Worm (Caenorhabditis elegans) whole organism, L1 larva: ENCODE data around the gene T24C2.5.

ENCODE experiments used
- C04F5.9 ChIP-seq: sonication (generic microtip); optimal IDR thresholded peaks from 2 replicates; lab custom pipeline; 2016; ENCODE audit warnings: missing genetic modification characterization, missing compliant biosample characterization
- C34B4.2 ChIP-seq: sonication (generic microtip); optimal IDR thresholded peaks from 2 replicates; lab custom pipeline; 2017; ENCODE audit warnings: mild to moderate bottlenecking, missing genetic modification characterization, missing compliant biosample characterization
- Y116A8C.19 ChIP-seq: sonication (generic microtip); optimal IDR thresholded peaks from 2 replicates; lab custom pipeline; 2016; ENCODE audit warnings: missing compliant biosample characterization, missing genetic modification characterization, borderline replicate concordance
- alr-1 ChIP-seq: fragments of 200-800 bp; sonication (Bioruptor generic); optimal IDR thresholded peaks from 2 replicates; lab custom pipeline; 2018; ENCODE audit warnings: borderline replicate concordance, mild to moderate bottlenecking, missing genetic modification characterization, missing compliant biosample characterization
- ama-1 ChIP-seq: fragments of 150-350 bp; optimal IDR thresholded peaks from 2 replicates; lab custom pipeline; 2014
- blmp-1 ChIP-seq: fragments of 150-350 bp; optimal IDR thresholded peaks from 2 replicates; lab custom pipeline; 2014; ENCODE audit warnings: missing biosample characterization, missing genetic modification characterization
- ces-1 ChIP-seq: fragments of 150-350 bp; optimal IDR thresholded peaks from 2 replicates; lab custom pipeline; 2014; ENCODE audit warnings: missing biosample characterization, missing genetic modification reagents, missing genetic modification characterization
- dsc-1 ChIP-seq: sonication (generic microtip); optimal IDR thresholded peaks from 2 replicates; lab custom pipeline; 2016; ENCODE audit warnings: mild to moderate bottlenecking, missing genetic modification characterization, missing compliant biosample characterization
- efl-1 ChIP-seq, 4 experiments: fragments of 150-350 bp; optimal IDR thresholded peaks in 3 of 4; peaks in 1 of 4; 1 replicate in 1 of 4; 2 replicates in 3 of 4; lab custom pipeline; 2014; ENCODE audit warnings: missing biosample characterization in 2 of 4, missing genetic modification characterization in 2 of 4, missing genetic modification reagents in 2 of 4
- egl-27 ChIP-seq, 2 experiments: fragments of 150-350 bp in 1 of 2; sonication (generic microtip); optimal IDR thresholded peaks; 3 replicates each; lab custom pipeline; 2017 to 2018; ENCODE audit warnings: missing biosample characterization in 2 of 2, missing genetic modification characterization in 2 of 2, missing genetic modification reagents in 2 of 2
- elt-2 ChIP-seq: sonication (generic microtip); optimal IDR thresholded peaks from 2 replicates; lab custom pipeline; 2016; ENCODE audit warnings: missing genetic modification characterization, mild to moderate bottlenecking, inconsistent platforms, missing compliant biosample characterization, missing genetic modification reagents
- ets-5 ChIP-seq: fragments of 200-800 bp; sonication (Bioruptor generic); IDR thresholded peaks from 2 replicates; pipeline ENCODE4 v1.3.6; 2022; ENCODE audit warnings: missing genetic modification characterization, missing compliant biosample characterization
- fkh-10 ChIP-seq: sonication (generic microtip); optimal IDR thresholded peaks from 2 replicates; lab custom pipeline; 2017; ENCODE audit warnings: missing biosample characterization, missing genetic modification reagents, missing genetic modification characterization
- grh-1 ChIP-seq: fragments of 200-800 bp; sonication (Bioruptor generic); IDR thresholded peaks from 2 replicates; pipeline ENCODE4 v1.3.6; 2022; ENCODE audit warnings: missing genetic modification reagents, missing genetic modification characterization, missing compliant biosample characterization
- irx-1 ChIP-seq: sonication (generic microtip); optimal IDR thresholded peaks from 2 replicates; lab custom pipeline; 2016; ENCODE audit warnings: missing genetic modification characterization, missing compliant biosample characterization
- isw-1 ChIP-seq: fragments of 200-800 bp; sonication (Bioruptor generic); IDR thresholded peaks from 2 replicates; pipeline ENCODE4 v1.3.6; 2022; ENCODE audit warnings: missing genetic modification characterization, missing compliant biosample characterization
- lin-35 ChIP-seq, 2 experiments: fragments of 150-350 bp; optimal IDR thresholded peaks; 2 replicates each; lab custom pipeline; 2014; ENCODE audit warnings: missing biosample characterization in 2 of 2, missing genetic modification characterization in 2 of 2, missing genetic modification reagents in 2 of 2
- lir-3 ChIP-seq: sonication (generic microtip); optimal IDR thresholded peaks from 2 replicates; lab custom pipeline; 2016; ENCODE audit warnings: mild to moderate bottlenecking, missing genetic modification characterization, moderate library complexity, missing compliant biosample characterization; ENCODE audit not compliant: poor library complexity
- lsy-2 ChIP-seq, 2 experiments: fragments of 150-350 bp; optimal IDR thresholded peaks; 2 replicates each; lab custom pipeline; 2014; ENCODE audit warnings: missing biosample characterization in 2 of 2, missing genetic modification characterization in 2 of 2
- mdl-1 ChIP-seq, 2 experiments: fragments of 150-350 bp; optimal IDR thresholded peaks; 2 replicates each; lab custom pipeline; 2014 to 2017; ENCODE audit warnings: missing biosample characterization in 2 of 2, missing genetic modification characterization in 2 of 2, inconsistent platforms in 1 of 2
- nhr-12 ChIP-seq: sonication (generic microtip); optimal IDR thresholded peaks from 2 replicates; lab custom pipeline; 2017; ENCODE audit warnings: missing biosample characterization, missing genetic modification characterization
- nhr-19 ChIP-seq: fragments of 200-800 bp; sonication (Bioruptor generic); conservative IDR thresholded peaks from 2 replicates; pipeline ENCODE4 v1.3.6; 2022; ENCODE audit warnings: missing genetic modification characterization, missing compliant biosample characterization
- nhr-20 ChIP-seq: sonication (generic microtip); optimal IDR thresholded peaks from 2 replicates; lab custom pipeline; 2016; ENCODE audit warnings: mild to moderate bottlenecking, missing genetic modification characterization, missing compliant biosample characterization
- nhr-237 ChIP-seq: fragments of 150-350 bp; optimal IDR thresholded peaks from 2 replicates; lab custom pipeline; 2014; ENCODE audit warnings: missing biosample characterization, missing genetic modification characterization
- nhr-47 ChIP-seq: sonication (generic microtip); optimal IDR thresholded peaks from 2 replicates; lab custom pipeline; 2016; ENCODE audit warnings: mild to moderate bottlenecking, missing genetic modification characterization, moderate library complexity, missing compliant biosample characterization
- nhr-90 ChIP-seq: sonication (generic microtip); optimal IDR thresholded peaks from 2 replicates; lab custom pipeline; 2016; ENCODE audit warnings: mild to moderate bottlenecking, missing genetic modification characterization, missing compliant biosample characterization; ENCODE audit not compliant: poor library complexity
- pag-3 ChIP-seq: sonication (generic microtip); optimal IDR thresholded peaks from 2 replicates; lab custom pipeline; 2017; ENCODE audit warnings: missing genetic modification characterization, mild to moderate bottlenecking, missing compliant biosample characterization, antibody characterized with exemption, borderline replicate concordance; ENCODE audit not compliant: insufficient read depth
- pqm-1 ChIP-seq: sonication (generic microtip); optimal IDR thresholded peaks from 3 replicates; lab custom pipeline; 2017; ENCODE audit warnings: missing biosample characterization, missing genetic modification characterization
- skn-1 ChIP-seq: fragments of 150-350 bp; optimal IDR thresholded peaks from 2 replicates; lab custom pipeline; 2014; ENCODE audit warnings: missing biosample characterization, missing genetic modification characterization
- snpc-4 ChIP-seq: fragments of 150-350 bp; optimal IDR thresholded peaks from 2 replicates; lab custom pipeline; 2014; ENCODE audit warnings: missing biosample characterization, missing genetic modification characterization
- swsn-7 ChIP-seq: sonication (generic microtip); optimal IDR thresholded peaks from 2 replicates; lab custom pipeline; 2016; ENCODE audit warnings: missing genetic modification characterization, missing compliant biosample characterization
- tbx-2 ChIP-seq: sonication (generic microtip); optimal IDR thresholded peaks from 2 replicates; lab custom pipeline; 2016; ENCODE audit warnings: missing genetic modification characterization, missing compliant biosample characterization
- tlp-1 ChIP-seq: fragments of 150-350 bp; optimal IDR thresholded peaks from 2 replicates; lab custom pipeline; 2014; ENCODE audit warnings: missing biosample characterization, missing genetic modification characterization
- unc-30 ChIP-seq: sonication (generic microtip); optimal IDR thresholded peaks from 2 replicates; lab custom pipeline; 2017; ENCODE audit warnings: missing biosample characterization, missing genetic modification characterization
- unc-62 ChIP-seq: fragments of 150-350 bp; optimal IDR thresholded peaks from 2 replicates; lab custom pipeline; 2014; ENCODE audit warnings: missing biosample characterization, missing genetic modification reagents, missing genetic modification characterization
- vab-15 ChIP-seq: sonication (generic microtip); optimal IDR thresholded peaks from 2 replicates; lab custom pipeline; 2017; ENCODE audit warnings: missing genotype, mild to moderate bottlenecking, missing genetic modification characterization, missing compliant biosample characterization
- xbp-1 ChIP-seq: sonication (generic microtip); optimal IDR thresholded peaks from 2 replicates; lab custom pipeline; 2016; ENCODE audit warnings: missing genetic modification characterization, missing compliant biosample characterization

The T24C2.5 gene

ce11 chrX:14525325-14526305 is 8.6 kb upstream of the T24C2.5 start (continued):
- TF ChIP-seq irx-1 (tag; lab: Kevin White, UChicago) (peak; percentile 100), xbp-1 (tag; lab: Kevin White, UChicago) (peak; percentile 96), blmp-1 (tag; lab: Kevin White, UChicago) (peak; percentile 60), isw-1 (GFP tag; lab: Robert Waterston, UW) (peak; percentile 92), nhr-237 (tag; lab: Kevin White, UChicago) (peak; percentile 99), ets-5 (GFP tag; lab: Robert Waterston, UW) (no peak), fkh-10 (peak; percentile 100), efl-1 (optimal IDR thresholded peaks at IDR 0.05; lab: Kevin White, UChicago) (peak; percentile 86 to 90), efl-1 (GFP tag; optimal IDR thresholded peaks at IDR 0.05 in 1 of 2; lab: Kevin White, UChicago) (peak; percentile 56 to 96), pqm-1 (tag; lab: Kevin White, UChicago) (peak; percentile 98), nhr-47 (peak; percentile 100), dsc-1 (tag; lab: Kevin White, UChicago) (peak; percentile 100), tlp-1 (tag; lab: Kevin White, UChicago) (peak; percentile 86), egl-27 (tag; optimal IDR thresholded peaks at IDR 0.05; lab: Kevin White, UChicago) (peak; percentile 89 to 98), ces-1 (GFP tag; lab: Kevin White, UChicago) (peak; percentile 95), ama-1 (lab: Kevin White, UChicago) (no peak), vab-15 (no peak), nhr-20 (tag; lab: Kevin White, UChicago) (peak; percentile 98), snpc-4 (peak; percentile 94), lin-35 (GFP tag; optimal IDR thresholded peaks at IDR 0.05; lab: Kevin White, UChicago) (peak; percentile 79 to 93), grh-1 (peak; percentile 97), unc-62 (GFP tag; lab: Kevin White, UChicago) (peak; percentile 77), C04F5.9 (tag; lab: Kevin White, UChicago) (peak; percentile 91), unc-30 (tag; lab: Kevin White, UChicago) (peak; percentile 90), skn-1 (peak; percentile 99), nhr-12 (peak; percentile 83), nhr-90 (tag; lab: Kevin White, UChicago) (peak; percentile 100), swsn-7 (tag; lab: Kevin White, UChicago) (peak; percentile 99), lir-3 (tag; lab: Kevin White, UChicago) (peak; percentile 91), alr-1 (no peak), mdl-1 (tag; optimal IDR thresholded peaks at IDR 0.05; lab: Kevin White, UChicago) (peak in 1 of 2 experiments; percentile 95), nhr-19 (GFP tag; lab: Robert Waterston, UW) (peak; percentile 98), pag-3 (tag; lab: Kevin White, UChicago) (peak; percentile 60), Y116A8C.19 (tag; lab: Kevin White, UChicago) (peak; percentile 72), elt-2 (tag; lab: Kevin White, UChicago) (peak; percentile 89), C34B4.2 (tag; lab: Kevin White, UChicago) (peak; percentile 67), tbx-2 (tag; lab: Kevin White, UChicago) (peak; percentile 99)

- no peak for TF ChIP-seq efl-1 (optimal IDR thresholded peaks at IDR 0.05; lab: Kevin White, UChicago)
- peak in 1 of 2 experiments; percentile 1 for TF ChIP-seq efl-1 (GFP tag; optimal IDR thresholded peaks at IDR 0.05 in 1 of 2; lab: Kevin White, UChicago)
- TF ChIP-seq lsy-2 (tag; optimal IDR thresholded peaks at IDR 0.05; lab: Kevin White, UChicago): no peak
- TF ChIP-seq, all 84 proteins: peak for 1
Observed at ce11 chrX:14527559-14527958, 6.7 kb upstream of the T24C2.5 start, which contains the start of gene nspc-18. Gene nspc-18, minus strand, starts transcription at chrX:14527659.
